Fruit fly (Drosophila melanogaster): Measurements from ENCODE around the gene Tssk.

DNA sequence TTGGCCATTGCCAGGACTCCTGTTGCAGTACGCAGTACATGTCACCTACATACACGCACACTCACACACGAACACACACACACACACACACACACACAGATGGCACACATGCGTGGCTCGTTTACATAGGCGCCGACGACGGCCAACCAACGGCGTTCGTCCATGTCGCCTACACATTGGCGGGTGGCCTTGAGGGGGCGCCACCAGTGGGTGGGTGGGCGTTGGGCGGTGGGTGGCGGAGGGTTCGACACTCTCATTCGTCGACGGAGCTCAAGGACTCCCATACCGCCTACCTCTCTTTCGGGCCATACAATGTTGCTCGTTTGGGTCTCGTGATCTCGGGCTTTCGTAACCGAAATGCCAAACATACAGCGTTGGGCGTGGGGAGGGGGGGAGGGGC is 49.7 kb upstream of the Tssk start:
- TF ChIP-seq CG8478 (optimal IDR thresholded peaks at IDR 0.05) (no peak), pan (optimal IDR thresholded peaks at IDR 0.05) (no peak), psq (optimal IDR thresholded peaks at IDR 0.05) (no peak), usp (GFP tag; optimal IDR thresholded peaks at IDR 0.05) (no peak), Dll (optimal IDR thresholded peaks at IDR 0.05) (no peak)

Measured in whole organism.